Worm (Caenorhabditis elegans) whole organism, L3 larva: ENCODE results near the gene mks-5.

Experiments
- R02D3.7 ChIP-seq: fragments of 150-350 bp; optimal IDR thresholded peaks from 2 replicates; lab custom pipeline; 2014; ENCODE audit warnings: missing biosample characterization, missing genetic modification characterization
- ama-1 ChIP-seq: fragments of 150-350 bp; optimal IDR thresholded peaks from 2 replicates; lab custom pipeline; 2018
- daf-12 ChIP-seq: fragments of 150-350 bp; optimal IDR thresholded peaks from 2 replicates; lab custom pipeline; 2014; ENCODE audit warnings: missing biosample characterization, missing genetic modification reagents, missing genetic modification characterization
- elt-1 ChIP-seq: fragments of 150-350 bp; optimal IDR thresholded peaks from 2 replicates; lab custom pipeline; 2014; ENCODE audit warnings: missing biosample characterization, missing genetic modification characterization
- elt-2 ChIP-seq: sonication (generic microtip); optimal IDR thresholded peaks from 2 replicates; lab custom pipeline; 2016; ENCODE audit warnings: missing genetic modification reagents, mild to moderate bottlenecking, missing genetic modification characterization, missing compliant biosample characterization
- fkh-10 ChIP-seq: sonication (generic microtip); optimal IDR thresholded peaks from 2 replicates; lab custom pipeline; 2017; ENCODE audit warnings: missing biosample characterization, missing genetic modification reagents, missing genetic modification characterization
- fkh-2 ChIP-seq: fragments of 150-350 bp; optimal IDR thresholded peaks from 2 replicates; lab custom pipeline; 2014; ENCODE audit warnings: missing biosample characterization, missing genetic modification reagents, missing genetic modification characterization
- lsy-12 ChIP-seq: sonication (generic microtip); optimal IDR thresholded peaks from 2 replicates; lab custom pipeline; 2016; ENCODE audit warnings: mild to moderate bottlenecking, missing genetic modification characterization, missing compliant biosample characterization
- nhr-11 ChIP-seq: fragments of 150-350 bp; optimal IDR thresholded peaks from 2 replicates; lab custom pipeline; 2014; ENCODE audit warnings: missing biosample characterization, missing genetic modification characterization
- nhr-28 ChIP-seq: fragments of 150-350 bp; optimal IDR thresholded peaks from 2 replicates; lab custom pipeline; 2014; ENCODE audit warnings: missing biosample characterization, missing genetic modification characterization
- pha-4 ChIP-seq: fragments of 150-350 bp; optimal IDR thresholded peaks from 2 replicates; lab custom pipeline; 2014; ENCODE audit warnings: missing biosample characterization, missing genetic modification reagents, missing genetic modification characterization
- ztf-11 ChIP-seq: fragments of 150-350 bp; optimal IDR thresholded peaks from 2 replicates; lab custom pipeline; 2014; ENCODE audit warnings: missing biosample characterization, missing genetic modification characterization

- TF ChIP-seq R02D3.7 (tag; lab: Kevin White, UChicago) (no peak), elt-2 (no peak), nhr-11 (tag; lab: Kevin White, UChicago) (no peak), elt-1 (tag; lab: Kevin White, UChicago) (no peak), ama-1 (lab: Kevin White, UChicago) (no peak), pha-4 (no peak), lsy-12 (no peak), fkh-10 (GFP tag; lab: Kevin White, UChicago) (no peak), daf-12 (tag; lab: Kevin White, UChicago) (no peak), fkh-2 (no peak), ztf-11 (tag; lab: Kevin White, UChicago) (no peak), nhr-28 (tag; lab: Kevin White, UChicago) (no peak)
Measured at ce11 chrII:10730702-10731101, 10.7 kb downstream of the mks-5 start.
